Worm (Caenorhabditis elegans) whole organism, L1 larva: ENCODE data around the gene str-208.

Source experiments
- C16A3.4 ChIP-seq: fragments of 150-350 bp; optimal IDR thresholded peaks from 2 replicates; lab custom pipeline; 2014; ENCODE audit warnings: missing biosample characterization, missing genetic modification characterization
- C34B4.2 ChIP-seq: sonication (generic microtip); optimal IDR thresholded peaks from 2 replicates; lab custom pipeline; 2017; ENCODE audit warnings: mild to moderate bottlenecking, missing genetic modification characterization, missing compliant biosample characterization
- Y116A8C.19 ChIP-seq: sonication (generic microtip); optimal IDR thresholded peaks from 2 replicates; lab custom pipeline; 2016; ENCODE audit warnings: missing compliant biosample characterization, missing genetic modification characterization, borderline replicate concordance
- ama-1 ChIP-seq: fragments of 150-350 bp; optimal IDR thresholded peaks from 2 replicates; lab custom pipeline; 2014
- dpl-1 ChIP-seq, 3 experiments: fragments of 150-350 bp in 2 of 3; sonication (generic microtip) in 1 of 3; optimal IDR thresholded peaks; 2 replicates each; lab custom pipeline; 2014 to 2017; ENCODE audit warnings: missing biosample characterization in 3 of 3, missing genetic modification characterization in 3 of 3, missing genetic modification reagents in 3 of 3
- elt-3 ChIP-seq, 6 experiments: fragments of 150-350 bp in 1 of 6; sonication (generic microtip); optimal IDR thresholded peaks; 2 replicates each; lab custom pipeline; 2017 to 2018; ENCODE audit warnings: missing biosample characterization in 6 of 6, missing genetic modification characterization in 6 of 6, inconsistent platforms in 1 of 6
- fkh-8 ChIP-seq: sonication (generic microtip); optimal IDR thresholded peaks from 2 replicates; lab custom pipeline; 2016; ENCODE audit warnings: mild to moderate bottlenecking, missing genetic modification characterization, missing compliant biosample characterization
- fos-1 ChIP-seq: fragments of 150-350 bp; optimal IDR thresholded peaks from 2 replicates; lab custom pipeline; 2014; ENCODE audit warnings: missing biosample characterization, missing genetic modification characterization
- hpl-2 ChIP-seq: fragments of 150-350 bp; optimal IDR thresholded peaks from 2 replicates; lab custom pipeline; 2014; ENCODE audit warnings: missing biosample characterization, missing genetic modification reagents, missing genetic modification characterization
- lin-13 ChIP-seq: fragments of 150-350 bp; optimal IDR thresholded peaks from 2 replicates; lab custom pipeline; 2014; ENCODE audit warnings: missing biosample characterization, missing genetic modification reagents, missing genetic modification characterization
- lin-39 ChIP-seq: fragments of 150-350 bp; optimal IDR thresholded peaks from 2 replicates; lab custom pipeline; 2014; ENCODE audit warnings: missing biosample characterization, missing genetic modification reagents, missing genetic modification characterization
- nhr-237 ChIP-seq: fragments of 150-350 bp; optimal IDR thresholded peaks from 2 replicates; lab custom pipeline; 2014; ENCODE audit warnings: missing biosample characterization, missing genetic modification characterization
- nhr-77 ChIP-seq: fragments of 150-350 bp; optimal IDR thresholded peaks from 2 replicates; lab custom pipeline; 2014; ENCODE audit warnings: missing biosample characterization, missing genetic modification characterization

- no peak for TF ChIP-seq Y116A8C.19 (tag; lab: Kevin White, UChicago)
- TF ChIP-seq lin-39 (tag; lab: Kevin White, UChicago) = no peak
- TF ChIP-seq hpl-2 = no peak
- TF ChIP-seq fos-1 = no peak
- TF ChIP-seq ama-1 (lab: Kevin White, UChicago) = no peak
- no peak for TF ChIP-seq nhr-237
- no peak for TF ChIP-seq dpl-1 (GFP tag; optimal IDR thresholded peaks at IDR 0.05; lab: Kevin White, UChicago)
- TF ChIP-seq C16A3.4 (tag; lab: Kevin White, UChicago) = no peak
- no peak for TF ChIP-seq C34B4.2 (tag; lab: Kevin White, UChicago)
- TF ChIP-seq nhr-77 (tag; lab: Kevin White, UChicago) = no peak
- no peak for TF ChIP-seq elt-3 (tag; optimal IDR thresholded peaks at IDR 0.05; lab: Kevin White, UChicago)
- no peak for TF ChIP-seq fkh-8 (tag; lab: Kevin White, UChicago)
- no peak for TF ChIP-seq lin-13 (GFP tag; lab: Kevin White, UChicago)
These were observed 21.5 kb upstream of the str-208 start for ce11 chrV:4935096-4935495.
